Fruit fly (Drosophila melanogaster) whole organism, prepupa: ENCODE results near the gene Osi21.

Experiments
- CG11294 ChIP-seq: fragments of 200-800 bp; sonication (Bioruptor generic); IDR thresholded peaks from 2 replicates; pipeline ENCODE4 v1.3.6; 2022; ENCODE audit warnings: missing biosample characterization, missing genetic modification characterization
- CG11902 ChIP-seq: fragments of 200-800 bp; sonication (Bioruptor generic); optimal IDR thresholded peaks from 3 replicates; lab custom pipeline; 2016; ENCODE audit warnings: missing biosample characterization, missing genetic modification characterization
- CG32006 ChIP-seq: fragments of 200-800 bp; sonication (Bioruptor generic); optimal IDR thresholded peaks from 3 replicates; lab custom pipeline; 2017; ENCODE audit warnings: missing biosample characterization, mild to moderate bottlenecking, missing genetic modification characterization
- CG34406 ChIP-seq: fragments of 200-800 bp; sonication (Bioruptor generic); optimal IDR thresholded peaks from 3 replicates; lab custom pipeline; 2016; ENCODE audit warnings: missing biosample characterization, missing genetic modification characterization
- CG6276 ChIP-seq: fragments of 200-800 bp; sonication (Bioruptor generic); optimal IDR thresholded peaks from 2 replicates; lab custom pipeline; 2017; ENCODE audit warnings: missing biosample characterization, mild to moderate bottlenecking, missing genetic modification characterization
- CG8119 ChIP-seq: fragments of 200-800 bp; sonication (Bioruptor generic); IDR thresholded peaks from 3 replicates; pipeline ENCODE4 v1.3.6; 2022; ENCODE audit warnings: missing biosample characterization, missing genetic modification characterization
- CG8632 ChIP-seq: fragments of 200-800 bp; sonication (Bioruptor generic); optimal IDR thresholded peaks from 3 replicates; lab custom pipeline; 2016; ENCODE audit warnings: missing biosample characterization, missing genetic modification characterization
- Hr38 ChIP-seq: sonication (Bioruptor generic); optimal IDR thresholded peaks from 2 replicates; lab custom pipeline; 2016; ENCODE audit warnings: missing biosample characterization, missing genetic modification characterization
- Hr4 ChIP-seq: fragments of 200-800 bp; sonication (Bioruptor generic); optimal IDR thresholded peaks from 3 replicates; lab custom pipeline; 2016; ENCODE audit warnings: missing biosample characterization, missing genetic modification characterization
- Sox14 ChIP-seq: fragments of 200-800 bp; sonication (Bioruptor generic); optimal IDR thresholded peaks from 3 replicates; lab custom pipeline; 2016; ENCODE audit warnings: missing biosample characterization, missing genetic modification characterization
- fkh ChIP-seq: fragments of 200-800 bp; sonication (Bioruptor generic); optimal IDR thresholded peaks from 3 replicates; lab custom pipeline; 2017; ENCODE audit warnings: missing biosample characterization, mild to moderate bottlenecking, missing genetic modification characterization, moderate library complexity
- lz ChIP-seq: fragments of 200-800 bp; sonication (Bioruptor generic); optimal IDR thresholded peaks from 3 replicates; lab custom pipeline; 2016; ENCODE audit warnings: missing biosample characterization, missing genetic modification characterization
- pdm3 ChIP-seq: fragments of 200-800 bp; sonication (Bioruptor generic); optimal IDR thresholded peaks from 3 replicates; lab custom pipeline; 2016; ENCODE audit warnings: missing biosample characterization, missing genetic modification characterization

DNA sequence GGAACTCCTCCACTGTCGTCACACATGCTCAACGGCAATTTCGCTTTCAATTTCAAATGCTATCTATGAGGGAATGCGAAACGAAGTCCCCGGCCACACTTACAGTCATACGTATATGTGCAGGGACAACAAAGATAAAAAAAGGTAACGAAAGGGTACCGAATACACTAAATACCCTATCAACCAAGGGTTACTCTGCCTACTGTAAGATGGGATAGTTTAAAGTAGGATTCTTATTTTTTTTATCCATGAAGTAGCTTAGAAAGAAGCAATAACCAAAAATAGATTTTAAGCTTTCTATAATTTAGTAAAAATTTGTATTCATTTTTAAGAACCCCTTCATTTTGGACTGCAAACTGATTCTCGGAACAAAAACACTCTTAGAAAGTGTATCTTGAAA lies 34.3 kb downstream of the Osi21 start:
- TF ChIP-seq Sox14 = no peak
- TF ChIP-seq CG8632 (GFP tag; lab: Kevin White, UChicago) = no peak
- no peak for TF ChIP-seq CG34406
- TF ChIP-seq Hr4 = peak; percentile 56
- peak; percentile 38; the same call in 1 of the 3 replicates for TF ChIP-seq CG8119 (GFP tag; lab: Robert Waterston, UW)
- TF ChIP-seq CG11294 (GFP tag; lab: Robert Waterston, UW) = no peak
- peak; percentile 7 for TF ChIP-seq lz (GFP tag; lab: Kevin White, UChicago)
- TF ChIP-seq Hr38 (GFP tag; lab: Kevin White, UChicago) = no peak
- no peak for TF ChIP-seq CG11902 (GFP tag; lab: Kevin White, UChicago)
- TF ChIP-seq CG6276 = no peak
- TF ChIP-seq CG32006 = peak; percentile 41
- no peak for TF ChIP-seq pdm3 (GFP tag; lab: Kevin White, UChicago)
- no peak for TF ChIP-seq fkh
